Worm (Caenorhabditis elegans): ENCODE results near the gene mltn-11.
A peak's percentile ranks its signal among the peaks of the same experiment; 100 is the strongest.

The mltn-11 gene

ce11 chrV:16595140-16595791 is 40.7 kb upstream of the mltn-11 start, which contains the start of gene cpl-1 (continued):
- TF ChIP-seq nhr-23 (tag; optimal IDR thresholded peaks at IDR 0.05) (no peak), nhr-129 (tag; optimal IDR thresholded peaks at IDR 0.05) (peak; percentile 33), dmd-4 (tag; optimal IDR thresholded peaks at IDR 0.05) (no peak), nhr-6 (tag; optimal IDR thresholded peaks at IDR 0.05) (no peak), unc-39 (tag; optimal IDR thresholded peaks at IDR 0.05) (no peak), ceh-82 (tag; optimal IDR thresholded peaks at IDR 0.05) (no peak), blmp-1 (tag; optimal IDR thresholded peaks at IDR 0.05; ENCODE audit: insufficient read depth) (peak; percentile 9), aly-2 (tag; optimal IDR thresholded peaks at IDR 0.05) (no peak), sma-3 (GFP tag; optimal IDR thresholded peaks at IDR 0.05) (no peak), mdl-1 (tag; optimal IDR thresholded peaks at IDR 0.05) (no peak), fos-1 (tag; optimal IDR thresholded peaks at IDR 0.05) (peak; percentile 56), sma-9 (GFP tag; optimal IDR thresholded peaks at IDR 0.05) (peak; percentile 38), sma-9 (tag; optimal IDR thresholded peaks at IDR 0.05) (no peak), unc-62 (GFP tag; optimal IDR thresholded peaks at IDR 0.05) (no peak), mbf-1 (tag; optimal IDR thresholded peaks at IDR 0.05) (no peak), ztf-4 (tag; optimal IDR thresholded peaks at IDR 0.05) (no peak), skn-1 (tag; optimal IDR thresholded peaks at IDR 0.05) (no peak), nhr-11 (tag; optimal IDR thresholded peaks at IDR 0.05) (no peak), alr-1 (tag; optimal IDR thresholded peaks at IDR 0.05) (no peak)

ce11 chrV:16596102-16596501 is 39.9 kb upstream of the mltn-11 start:
- TF ChIP-seq lin-13 (GFP tag; optimal IDR thresholded peaks at IDR 0.05) (no peak), lin-11 (tag; optimal IDR thresholded peaks at IDR 0.05) (no peak), mab-5 (tag; optimal IDR thresholded peaks at IDR 0.05) (no peak), C34F6.9 (tag; optimal IDR thresholded peaks at IDR 0.05) (no peak), nhr-6 (tag; optimal IDR thresholded peaks at IDR 0.05) (no peak), mbf-1 (tag; optimal IDR thresholded peaks at IDR 0.05) (no peak), alr-1 (tag; optimal IDR thresholded peaks at IDR 0.05) (no peak), snpc-4 (tag; optimal IDR thresholded peaks at IDR 0.05) (no peak), peb-1 (tag; optimal IDR thresholded peaks at IDR 0.05) (no peak), nhr-12 (tag; optimal IDR thresholded peaks at IDR 0.05) (no peak), unc-62 (GFP tag; optimal IDR thresholded peaks at IDR 0.05) (no peak), nhr-129 (tag; optimal IDR thresholded peaks at IDR 0.05) (no peak), dmd-4 (tag; optimal IDR thresholded peaks at IDR 0.05) (no peak)

- no peak for TF ChIP-seq peb-1 (tag; optimal IDR thresholded peaks at IDR 0.05)
- peak in 1 of 2 experiments; percentile 18 for TF ChIP-seq lsy-2 (tag; optimal IDR thresholded peaks at IDR 0.05)
- TF ChIP-seq nhr-129 (tag; optimal IDR thresholded peaks at IDR 0.05), result peak; percentile 21
- TF ChIP-seq sma-9 (GFP tag; optimal IDR thresholded peaks at IDR 0.05), result no peak
- no peak for TF ChIP-seq sma-9 (tag; optimal IDR thresholded peaks at IDR 0.05)
- TF ChIP-seq ama-1 (optimal IDR thresholded peaks at IDR 0.05), result peak; percentile 29
Measured at ce11 chrV:16598437-16598836, 37.5 kb upstream of the mltn-11 start.

ce11 chrV:16599835-16600234 is 36.2 kb upstream of the mltn-11 start:
- TF ChIP-seq egl-27 (tag; optimal IDR thresholded peaks at IDR 0.05), result no peak
- TF ChIP-seq ztf-11 (tag; optimal IDR thresholded peaks at IDR 0.05), result no peak
- no peak for TF ChIP-seq nhr-21 (tag; optimal IDR thresholded peaks at IDR 0.05)
- TF ChIP-seq skn-1 (tag; optimal IDR thresholded peaks at IDR 0.05), result no peak

- TF ChIP-seq F13H6.1 (tag; optimal IDR thresholded peaks at IDR 0.05) (no peak), sem-4 (tag; optimal IDR thresholded peaks at IDR 0.05) (no peak), fos-1 (tag; optimal IDR thresholded peaks at IDR 0.05) (no peak), nhr-25 (tag; optimal IDR thresholded peaks at IDR 0.05) (no peak), nhr-6 (tag; optimal IDR thresholded peaks at IDR 0.05) (no peak), C34F6.9 (tag; optimal IDR thresholded peaks at IDR 0.05) (no peak), ztf-4 (tag; optimal IDR thresholded peaks at IDR 0.05) (no peak), blmp-1 (tag; optimal IDR thresholded peaks at IDR 0.05; ENCODE audit: insufficient read depth) (no peak), ztf-1 (GFP tag; conservative IDR thresholded peaks at IDR 0.05) (no peak), nhr-77 (tag; optimal IDR thresholded peaks at IDR 0.05) (no peak), zag-1 (tag; optimal IDR thresholded peaks at IDR 0.05) (no peak), crh-2 (tag; optimal IDR thresholded peaks at IDR 0.05) (no peak), lin-11 (tag; optimal IDR thresholded peaks at IDR 0.05) (no peak), Y55F3AM.14 (GFP tag; optimal IDR thresholded peaks at IDR 0.05) (no peak), mdl-1 (tag; optimal IDR thresholded peaks at IDR 0.05) (no peak), gmeb-1 (tag; optimal IDR thresholded peaks at IDR 0.05) (no peak), skn-1 (tag; optimal IDR thresholded peaks at IDR 0.05) (no peak), ceh-16 (tag; optimal IDR thresholded peaks at IDR 0.05) (no peak), nhr-23 (tag; optimal IDR thresholded peaks at IDR 0.05) (no peak), aly-2 (tag; optimal IDR thresholded peaks at IDR 0.05) (no peak)
Measured at ce11 chrV:16600623-16601022, 35.4 kb upstream of the mltn-11 start, which contains the start of gene T03E6.9. TSS of gene T03E6.9 (minus strand) at chrV:16600723.
